Worm (Caenorhabditis elegans) whole organism, late embryonic: ENCODE results near the gene K08D10.13.

Experiments
- C08G9.2 ChIP-seq: sonication (generic microtip); optimal IDR thresholded peaks from 2 replicates; lab custom pipeline; 2016; ENCODE audit warnings: mild to moderate bottlenecking, missing genetic modification characterization, moderate library complexity, missing compliant biosample characterization
- K09A11.1 ChIP-seq: sonication (generic microtip); optimal IDR thresholded peaks from 2 replicates; lab custom pipeline; 2017; ENCODE audit warnings: antibody characterized with exemption, mild to moderate bottlenecking, missing genetic modification characterization, missing compliant biosample characterization; ENCODE audit not compliant: insufficient read depth
- Y22D7AL.16 ChIP-seq: sonication (generic microtip); optimal IDR thresholded peaks from 2 replicates; lab custom pipeline; 2016; ENCODE audit warnings: missing genetic modification characterization, missing compliant biosample characterization
- ahr-1 ChIP-seq: sonication (generic microtip); optimal IDR thresholded peaks from 2 replicates; lab custom pipeline; 2016; ENCODE audit warnings: missing genetic modification characterization, missing compliant biosample characterization
- ama-1 ChIP-seq: fragments of 150-350 bp; optimal IDR thresholded peaks from 2 replicates; lab custom pipeline; 2014
- ceh-18 ChIP-seq: sonication (generic microtip); optimal IDR thresholded peaks from 2 replicates; lab custom pipeline; 2016; ENCODE audit warnings: missing genetic modification characterization, missing compliant biosample characterization
- ceh-2 ChIP-seq: sonication (generic microtip); optimal IDR thresholded peaks from 2 replicates; lab custom pipeline; 2016; ENCODE audit warnings: missing genotype, missing genetic modification characterization, missing compliant biosample characterization
- ceh-24 ChIP-seq: sonication (generic microtip); optimal IDR thresholded peaks from 2 replicates; lab custom pipeline; 2016; ENCODE audit warnings: mild to moderate bottlenecking, missing genetic modification characterization, missing compliant biosample characterization
- ceh-45 ChIP-seq: fragments of 200-800 bp; sonication (Bioruptor generic); IDR thresholded peaks from 2 replicates; pipeline ENCODE4 v1.3.6; 2022; ENCODE audit warnings: missing genetic modification reagents, missing genetic modification characterization, missing compliant biosample characterization
- ceh-6 ChIP-seq: fragments of 200-800 bp; sonication (Bioruptor generic); optimal IDR thresholded peaks from 2 replicates; lab custom pipeline; 2018; ENCODE audit warnings: mild to moderate bottlenecking, missing genetic modification characterization, missing compliant biosample characterization
- che-1 ChIP-seq: sonication (generic microtip); optimal IDR thresholded peaks from 2 replicates; lab custom pipeline; 2016; ENCODE audit warnings: mild to moderate bottlenecking, missing genetic modification characterization, missing compliant biosample characterization
- dve-1 ChIP-seq: sonication (generic microtip); optimal IDR thresholded peaks from 2 replicates; lab custom pipeline; 2017; ENCODE audit warnings: antibody characterized with exemption, mild to moderate bottlenecking, missing genetic modification characterization, missing compliant biosample characterization
- elt-2 ChIP-seq: sonication (generic microtip); optimal IDR thresholded peaks from 2 replicates; lab custom pipeline; 2016; ENCODE audit warnings: missing genetic modification reagents, missing genetic modification characterization, missing compliant biosample characterization
- fkh-6 ChIP-seq: sonication (generic microtip); optimal IDR thresholded peaks from 2 replicates; lab custom pipeline; 2016; ENCODE audit warnings: missing genetic modification characterization, missing compliant biosample characterization
- hlh-13 ChIP-seq: fragments of 200-800 bp; sonication (Bioruptor generic); optimal IDR thresholded peaks from 2 replicates; lab custom pipeline; 2018; ENCODE audit warnings: mild to moderate bottlenecking, missing genetic modification characterization, missing compliant biosample characterization
- hlh-30 ChIP-seq: sonication (generic microtip); optimal IDR thresholded peaks from 2 replicates; lab custom pipeline; 2017; ENCODE audit warnings: antibody characterized with exemption, missing genetic modification characterization, missing compliant biosample characterization; ENCODE audit not compliant: insufficient read depth
- hlh-8 ChIP-seq: sonication (generic microtip); optimal IDR thresholded peaks from 2 replicates; lab custom pipeline; 2016; ENCODE audit warnings: missing genotype, missing genetic modification characterization, missing compliant biosample characterization
- lin-11 ChIP-seq: fragments of 200-800 bp; sonication (Bioruptor generic); optimal IDR thresholded peaks from 2 replicates; lab custom pipeline; 2018; ENCODE audit warnings: mild to moderate bottlenecking, missing genetic modification characterization, missing compliant biosample characterization
- madf-2 ChIP-seq: sonication (generic microtip); optimal IDR thresholded peaks from 2 replicates; lab custom pipeline; 2017; ENCODE audit warnings: missing genetic modification characterization, missing compliant biosample characterization
- nfya-1 ChIP-seq: sonication (generic microtip); optimal IDR thresholded peaks from 2 replicates; lab custom pipeline; 2017; ENCODE audit warnings: missing genetic modification characterization, mild to moderate bottlenecking, missing compliant biosample characterization, antibody characterized with exemption, moderate library complexity
- nhr-11 ChIP-seq: fragments of 150-350 bp; optimal IDR thresholded peaks from 2 replicates; lab custom pipeline; 2014; ENCODE audit warnings: missing biosample characterization, missing genetic modification characterization
- npax-4 ChIP-seq: sonication (generic microtip); optimal IDR thresholded peaks from 2 replicates; lab custom pipeline; 2016; ENCODE audit warnings: missing genetic modification characterization, missing compliant biosample characterization
- odd-2 ChIP-seq: sonication (generic microtip); optimal IDR thresholded peaks from 2 replicates; lab custom pipeline; 2017; ENCODE audit warnings: antibody characterized with exemption, mild to moderate bottlenecking, missing genetic modification characterization, missing compliant biosample characterization
- pax-1 ChIP-seq: fragments of 150-350 bp; optimal IDR thresholded peaks from 2 replicates; lab custom pipeline; 2014; ENCODE audit warnings: missing biosample characterization, missing genetic modification characterization
- pqm-1 ChIP-seq: sonication (generic microtip); optimal IDR thresholded peaks from 2 replicates; lab custom pipeline; 2016; ENCODE audit warnings: missing genetic modification characterization, missing compliant biosample characterization
- ref-2 ChIP-seq: sonication (generic microtip); optimal IDR thresholded peaks from 2 replicates; lab custom pipeline; 2016; ENCODE audit warnings: missing genetic modification characterization, missing compliant biosample characterization
- rnt-1 ChIP-seq: sonication (generic microtip); optimal IDR thresholded peaks from 2 replicates; lab custom pipeline; 2016; ENCODE audit warnings: missing genetic modification characterization, missing compliant biosample characterization
- sox-2 ChIP-seq: fragments of 200-800 bp; sonication (Bioruptor generic); IDR thresholded peaks from 2 replicates; pipeline ENCODE4 v1.3.6; 2022; ENCODE audit warnings: missing genetic modification reagents, missing genetic modification characterization, missing compliant biosample characterization
- tbx-2 ChIP-seq: sonication (generic microtip); optimal IDR thresholded peaks from 2 replicates; lab custom pipeline; 2016; ENCODE audit warnings: missing genetic modification characterization, missing compliant biosample characterization
- tbx-7 ChIP-seq: sonication (generic microtip); optimal IDR thresholded peaks from 2 replicates; lab custom pipeline; 2016; ENCODE audit warnings: missing genotype, missing genetic modification characterization, missing compliant biosample characterization
- ttx-3 ChIP-seq: sonication (generic microtip); optimal IDR thresholded peaks from 2 replicates; lab custom pipeline; 2016; ENCODE audit warnings: missing genetic modification reagents, missing genetic modification characterization, missing compliant biosample characterization
- unc-3 ChIP-seq, 2 experiments: fragments of 200-800 bp in 1 of 2; sonication (Bioruptor generic) in 1 of 2; sonication (generic microtip) in 1 of 2; conservative IDR thresholded peaks in 1 of 2; optimal IDR thresholded peaks in 1 of 2; 2 replicates each; pipeline versions ENCODE4 v1.3.6 to Lab custom; 2016 to 2022; ENCODE audit warnings: missing compliant biosample characterization in 2 of 2, missing genetic modification characterization in 2 of 2, missing genetic modification reagents in 1 of 2
- ztf-16 ChIP-seq: sonication (generic microtip); optimal IDR thresholded peaks from 2 replicates; lab custom pipeline; 2017; ENCODE audit warnings: missing genetic modification characterization, missing compliant biosample characterization

K08D10.13 gene

DNA sequence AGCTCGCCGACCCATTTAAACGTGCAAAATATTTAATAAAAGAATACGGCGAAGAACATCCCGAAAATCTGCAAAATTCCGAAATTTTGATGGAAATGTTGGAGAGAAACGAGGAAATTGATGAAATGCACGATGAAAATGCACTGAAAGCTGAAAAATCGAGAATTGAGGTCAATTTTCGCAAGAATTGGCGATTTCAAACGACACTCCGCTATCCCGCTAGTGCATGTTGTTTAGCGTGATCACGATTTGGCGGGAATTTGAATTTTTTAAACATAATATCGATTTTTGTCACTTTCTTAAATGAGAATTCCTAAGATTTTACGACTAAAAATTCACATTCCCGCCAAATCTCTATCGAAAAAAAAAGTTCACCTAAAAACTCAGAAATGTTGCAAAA lies 6.2 kb upstream of the K08D10.13 start:
- TF ChIP-seq K09A11.1 (tag; lab: Kevin White, UChicago) (no peak), pqm-1 (tag; lab: Kevin White, UChicago) (no peak), Y22D7AL.16 (no peak), dve-1 (tag; lab: Kevin White, UChicago) (no peak), ceh-2 (tag; lab: Kevin White, UChicago) (no peak)

DNA sequence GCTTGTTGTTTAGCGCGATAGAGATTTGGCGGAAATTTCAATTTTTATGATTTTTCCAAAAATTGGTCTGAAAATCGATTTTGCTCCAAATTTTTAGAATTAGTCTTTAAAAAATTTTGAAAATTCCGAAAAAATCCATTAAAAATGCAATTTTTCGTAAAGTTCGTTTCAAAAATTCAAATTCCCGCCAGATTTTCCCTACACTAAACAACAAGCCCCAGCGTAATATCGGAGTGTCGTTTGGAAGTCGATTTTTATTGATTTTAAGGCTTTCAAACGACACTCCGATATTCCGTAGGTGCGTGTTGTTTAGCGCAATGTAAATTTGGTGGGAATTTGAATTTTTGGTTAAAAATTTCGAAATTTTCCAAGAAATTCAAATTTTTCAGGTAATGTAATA lies 5.3 kb upstream of the K08D10.13 start:
- TF ChIP-seq ceh-2 (tag; lab: Kevin White, UChicago), result no peak

DNA sequence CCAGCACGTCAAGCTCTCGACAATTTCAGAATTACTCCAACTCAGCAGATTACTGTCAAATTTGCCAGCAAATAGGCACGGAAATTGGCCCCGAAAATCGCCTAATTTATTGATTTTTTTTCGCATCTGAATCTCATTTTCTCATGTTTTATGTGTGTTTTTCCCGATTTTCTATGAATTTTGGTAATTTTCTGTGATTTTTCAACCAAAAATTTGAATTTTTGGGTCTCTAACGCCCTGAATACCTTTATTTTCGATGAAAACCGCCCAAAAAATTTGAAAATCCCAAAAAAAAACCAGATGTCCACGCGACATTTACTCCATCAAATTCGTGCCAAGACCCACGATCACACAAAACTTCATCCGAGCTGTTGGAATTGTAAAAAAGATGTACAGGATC lies 4.7 kb upstream of the K08D10.13 start, which contains the start of gene dnj-15:
Gene dnj-15 (plus strand): TSS at position 301 of the 400 bp plus-strand sequence.
- no peak for TF ChIP-seq rnt-1 (tag; lab: Kevin White, UChicago)
- no peak for TF ChIP-seq ceh-24 (tag; lab: Kevin White, UChicago)
- no peak for TF ChIP-seq ceh-18
- no peak for TF ChIP-seq sox-2 (GFP tag; lab: Robert Waterston, UW)
- no peak for TF ChIP-seq hlh-8
- no peak for TF ChIP-seq tbx-2 (tag; lab: Kevin White, UChicago)
- no peak for TF ChIP-seq unc-3 (GFP tag; conservative IDR thresholded peaks at IDR 0.05; lab: Robert Waterston, UW)
- TF ChIP-seq unc-3 (tag; optimal IDR thresholded peaks at IDR 0.05; lab: Kevin White, UChicago), result no peak
- TF ChIP-seq npax-4 (tag; lab: Kevin White, UChicago), result no peak
- no peak for TF ChIP-seq nfya-1 (tag; lab: Kevin White, UChicago)
- TF ChIP-seq ztf-16 (tag; lab: Kevin White, UChicago), result no peak
- no peak for TF ChIP-seq che-1 (tag; lab: Kevin White, UChicago)
- TF ChIP-seq lin-11 (tag; lab: Kevin White, UChicago), result no peak
- TF ChIP-seq hlh-13, result no peak
- no peak for TF ChIP-seq ceh-45 (GFP tag; lab: Robert Waterston, UW)
- no peak for TF ChIP-seq tbx-7 (tag; lab: Kevin White, UChicago)
- TF ChIP-seq, all 69 proteins: peak for 0

DNA sequence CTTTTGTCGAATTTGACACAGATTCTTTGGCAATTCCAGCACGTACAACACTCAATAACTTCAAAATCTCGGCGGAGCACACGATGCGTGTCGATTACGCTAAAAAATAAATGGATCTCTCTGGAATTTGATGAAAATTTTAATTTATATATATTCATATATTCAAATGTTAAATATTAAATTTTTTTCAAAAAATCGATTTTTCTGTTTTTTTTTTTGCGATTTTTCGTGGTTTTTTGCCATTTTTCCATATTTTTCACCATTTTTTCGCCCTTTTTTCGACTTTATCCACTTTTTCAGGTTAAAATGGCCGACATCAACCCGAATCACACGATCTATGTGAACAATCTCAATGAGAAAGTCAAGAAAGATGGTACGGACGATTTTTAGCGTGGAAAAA lies 2.4 kb upstream of the K08D10.13 start, which contains the start of gene rnp-3:
Gene rnp-3 (plus strand): TSS at position 301 of the 400 bp plus-strand sequence.
- TF ChIP-seq Y22D7AL.16, result no peak
- TF ChIP-seq ceh-24 (tag; lab: Kevin White, UChicago), result no peak
- TF ChIP-seq nhr-11 (tag; lab: Kevin White, UChicago), result no peak
- TF ChIP-seq pax-1 (tag; lab: Kevin White, UChicago), result no peak
- no peak for TF ChIP-seq madf-2
- TF ChIP-seq ahr-1 (tag; lab: Kevin White, UChicago), result no peak
- TF ChIP-seq tbx-7 (tag; lab: Kevin White, UChicago), result no peak
- no peak for TF ChIP-seq odd-2

DNA sequence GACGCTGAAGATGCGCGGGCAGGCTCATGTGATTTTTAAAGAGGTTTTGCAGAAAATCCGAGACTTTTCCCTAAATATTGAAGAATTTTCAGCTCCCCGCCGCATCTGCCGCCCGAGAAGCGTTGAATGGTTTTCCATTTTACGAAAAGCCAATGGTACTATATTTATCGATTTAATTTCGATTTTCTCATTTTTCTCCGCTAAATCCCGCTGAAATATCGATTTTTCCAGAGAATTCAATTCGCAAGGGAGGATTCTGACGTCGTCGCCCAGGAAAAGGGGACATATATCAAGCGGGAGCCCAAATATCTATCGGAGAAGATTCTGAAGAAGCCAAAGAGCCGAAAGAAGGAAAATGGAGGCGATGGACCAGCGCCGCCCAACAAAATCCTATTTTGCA lies 861 bp upstream of the K08D10.13 start:
- TF ChIP-seq ahr-1 (tag; lab: Kevin White, UChicago) (no peak), C08G9.2 (tag; lab: Kevin White, UChicago) (no peak)
- TF ChIP-seq, all 69 proteins: peak for 0

DNA sequence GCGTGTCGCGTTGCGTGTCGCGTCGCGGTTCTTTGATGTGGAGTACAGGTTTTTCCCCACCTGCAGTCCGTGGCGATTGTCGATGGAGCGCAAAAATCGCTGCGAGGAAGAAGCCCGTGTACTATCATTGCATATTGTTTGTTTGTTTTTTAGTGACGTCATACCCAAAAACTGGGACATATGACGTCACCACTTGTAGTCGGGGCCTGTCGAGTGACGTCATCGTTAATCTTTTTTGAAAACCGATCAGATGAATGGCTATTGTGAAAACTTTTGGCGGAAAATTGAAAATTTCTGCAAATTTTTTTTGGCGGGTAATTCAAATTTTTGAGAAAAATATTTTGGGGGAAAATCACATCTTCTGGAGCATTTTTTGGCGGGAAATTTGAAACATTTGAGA lies 4.1 kb downstream of the K08D10.13 start:
- no peak for TF ChIP-seq elt-2 (tag; lab: Kevin White, UChicago)
- TF ChIP-seq fkh-6 (tag; lab: Kevin White, UChicago), result no peak
- no peak for TF ChIP-seq npax-4 (tag; lab: Kevin White, UChicago)
- no peak for TF ChIP-seq pqm-1 (tag; lab: Kevin White, UChicago)
- TF ChIP-seq tbx-2 (tag; lab: Kevin White, UChicago), result no peak
- TF ChIP-seq madf-2, result no peak
- no peak for TF ChIP-seq ceh-6 (GFP tag; lab: Kevin White, UChicago)
- no peak for TF ChIP-seq hlh-30 (tag; lab: Kevin White, UChicago)
- TF ChIP-seq ttx-3 (tag; lab: Kevin White, UChicago), result no peak
- TF ChIP-seq Y22D7AL.16, result no peak
- TF ChIP-seq ama-1 (lab: Kevin White, UChicago), result no peak
- TF ChIP-seq ref-2 (tag; lab: Kevin White, UChicago), result no peak
